Fruit fly (Drosophila melanogaster) S2 (cell line): ENCODE measurements around the gene CG16959.

Source experiments
- CG8478 ChIP-seq: fragments of >200 bp; optimal IDR thresholded peaks from 2 replicates; lab custom pipeline; 2018
- CTCF ChIP-seq, 2 experiments: fragments of >200 bp; optimal IDR thresholded peaks; 2 replicates each; lab custom pipeline; 2018

CG16959 gene

DNA sequence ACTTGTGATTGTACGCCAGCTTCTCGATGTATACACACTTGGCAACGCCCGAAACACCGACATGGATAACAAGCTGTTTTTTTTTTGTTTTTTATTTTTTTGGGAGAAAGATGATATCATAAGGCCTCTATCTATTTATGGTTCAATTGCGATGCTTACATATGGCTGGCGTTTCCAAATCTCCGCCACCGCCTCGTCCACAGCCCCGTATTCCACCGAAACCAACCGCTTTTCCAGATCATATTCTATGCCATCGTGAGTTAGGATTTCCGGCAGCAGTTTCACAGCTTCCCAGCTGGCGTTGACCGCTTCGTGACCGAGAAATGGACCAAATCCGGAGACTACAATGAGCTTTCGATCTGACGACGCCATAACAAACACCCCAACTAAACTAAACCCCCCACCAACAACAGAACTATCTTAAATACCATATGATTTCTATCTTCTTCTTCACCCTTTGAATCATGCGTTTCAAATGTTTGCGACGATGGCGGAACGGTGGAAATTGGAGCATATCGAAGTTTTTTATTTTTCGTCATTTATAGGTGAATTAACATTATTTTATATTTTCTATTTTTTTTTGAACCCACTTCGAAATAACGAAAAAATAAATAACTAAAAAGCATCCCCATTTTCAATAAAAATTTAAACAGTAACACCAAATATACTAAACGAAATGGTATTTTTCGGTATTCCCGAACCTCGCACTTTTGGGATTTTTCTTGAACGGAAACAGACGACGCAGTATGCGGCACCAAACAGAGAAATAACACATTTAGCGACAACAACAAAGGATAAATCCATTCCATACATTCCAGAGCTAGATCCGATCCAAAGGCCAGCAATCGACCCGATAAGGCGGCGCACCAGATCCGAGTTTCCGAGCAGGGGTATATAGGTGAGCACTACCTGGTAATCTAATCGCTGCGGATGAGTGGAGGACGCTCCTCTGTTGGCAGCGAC, 18.8 kb upstream of the CG16959 start, which contains the start of the genes CG32147 and Pex3:
Gene CG32147, minus strand, starts transcription at position 422 of the 963 bp plus-strand sequence.
Gene Pex3, plus strand, starts transcription at position 718 of the 963 bp plus-strand sequence.
- no peak for TF ChIP-seq CG8478 (lab: Kevin White, UChicago)
- peak in 1 of 2 experiments; percentile 20 for TF ChIP-seq CTCF (optimal IDR thresholded peaks at IDR 0.05; lab: Kevin White, UChicago)

dm6 chr3L:15143108-15143507, 18.0 kb upstream of the CG16959 start:
- TF ChIP-seq CTCF (optimal IDR thresholded peaks at IDR 0.05; lab: Kevin White, UChicago) (no peak), CG8478 (lab: Kevin White, UChicago) (no peak)

dm6 chr3L:15142004-15142890, 17.1 kb upstream of the CG16959 start, which contains the start of gene Pdi:
Gene Pdi, minus strand, starts transcription at chr3L:15142840.
- no peak for TF ChIP-seq CG8478 (lab: Kevin White, UChicago)
- TF ChIP-seq CTCF (optimal IDR thresholded peaks at IDR 0.05; lab: Kevin White, UChicago), result peak; percentile 87 to 94

- TF ChIP-seq CG8478 (lab: Kevin White, UChicago) (no peak), CTCF (optimal IDR thresholded peaks at IDR 0.05; lab: Kevin White, UChicago) (no peak)
These were observed 16.2 kb upstream of the CG16959 start for dm6 chr3L:15141118-15142003.

DNA sequence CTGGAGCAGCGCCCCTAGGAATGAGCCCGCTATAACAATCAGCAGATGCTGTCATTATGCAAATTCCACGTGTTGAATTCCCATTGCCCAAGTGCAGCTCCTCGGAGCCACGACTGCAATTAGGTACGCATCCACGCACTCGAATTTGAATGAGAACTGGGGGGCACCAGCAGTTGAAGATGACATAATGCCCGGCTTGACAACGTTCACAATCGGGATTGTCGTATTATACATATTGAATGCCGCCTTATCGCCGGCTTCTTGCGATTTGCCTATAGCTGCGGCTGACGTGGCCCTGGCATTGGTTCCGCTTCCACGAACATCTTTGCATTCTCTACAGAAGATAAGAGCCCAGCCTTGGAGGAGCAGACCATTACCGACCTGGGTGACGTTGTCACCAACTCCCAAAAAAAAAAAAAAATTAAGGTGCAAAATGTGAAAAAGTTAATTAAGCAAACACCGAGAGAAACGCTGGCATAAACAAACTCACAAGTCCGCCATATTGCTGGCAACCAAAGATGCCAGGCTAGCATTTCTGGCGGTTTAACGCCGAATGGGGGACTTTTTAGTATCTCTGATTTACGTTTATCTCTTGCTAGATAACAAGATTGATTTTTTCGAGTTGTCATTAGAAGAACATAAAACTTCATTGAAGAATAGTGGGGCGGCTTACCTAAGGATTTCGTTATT, 15.3 kb upstream of the CG16959 start:
- TF ChIP-seq CG8478 (lab: Kevin White, UChicago), result no peak
- TF ChIP-seq CTCF (optimal IDR thresholded peaks at IDR 0.05; lab: Kevin White, UChicago), result no peak

- TF ChIP-seq CG8478 (lab: Kevin White, UChicago) (no peak), CTCF (optimal IDR thresholded peaks at IDR 0.05; lab: Kevin White, UChicago) (no peak)
These were observed 12.7 kb upstream of the CG16959 start for dm6 chr3L:15137790-15138189.

dm6 chr3L:15136659-15137572, 11.8 kb upstream of the CG16959 start, which contains the start of gene CG12316:
Gene CG12316, minus strand, starts transcription at chr3L:15136934.
- TF ChIP-seq CTCF (optimal IDR thresholded peaks at IDR 0.05; lab: Kevin White, UChicago) (no peak), CG8478 (lab: Kevin White, UChicago) (no peak)

DNA sequence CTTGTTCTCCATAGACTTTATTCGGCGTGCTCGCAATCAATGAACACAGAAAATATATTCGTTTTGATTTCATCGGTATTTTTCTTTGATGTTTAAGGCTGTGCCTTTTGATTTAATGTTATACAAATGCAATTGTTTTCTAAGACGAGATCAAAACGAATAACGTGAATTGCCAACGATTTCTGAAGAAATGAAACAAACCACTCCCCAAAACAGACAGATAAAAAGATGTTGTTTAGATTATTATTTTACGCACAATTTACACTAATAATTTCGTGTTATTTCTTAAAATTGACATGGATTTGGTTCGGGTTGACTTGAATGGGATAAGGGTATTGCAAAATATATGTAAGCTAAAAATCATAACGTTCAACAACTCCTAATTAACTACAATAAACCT, 6.2 kb upstream of the CG16959 start, which contains the start of gene CG13457:
Gene CG13457, minus strand, starts transcription at position 101 of the 400 bp plus-strand sequence.
- TF ChIP-seq CG8478 (lab: Kevin White, UChicago) (no peak), CTCF (optimal IDR thresholded peaks at IDR 0.05; lab: Kevin White, UChicago) (no peak)

DNA sequence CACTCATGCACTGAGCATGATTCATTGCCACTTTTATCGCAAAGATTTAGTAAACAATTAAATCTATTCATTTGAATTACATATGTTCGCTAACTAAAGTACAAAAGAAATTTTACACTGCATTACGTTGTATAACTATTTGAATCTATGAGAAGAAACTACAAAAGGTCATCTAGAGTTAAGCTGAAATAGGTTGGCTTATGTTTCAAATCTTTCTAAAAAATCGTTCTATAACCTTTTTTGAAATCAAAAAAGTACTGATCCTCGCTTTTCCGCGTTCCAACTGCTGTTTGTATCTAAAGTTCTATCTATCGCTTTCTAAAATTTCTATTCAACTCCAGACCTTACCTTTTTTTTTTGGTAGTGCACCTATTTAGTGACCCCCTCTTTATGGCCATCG, 596 bp upstream of the CG16959 start:
- TF ChIP-seq CG8478 (lab: Kevin White, UChicago) (no peak), CTCF (optimal IDR thresholded peaks at IDR 0.05; lab: Kevin White, UChicago) (no peak)

DNA sequence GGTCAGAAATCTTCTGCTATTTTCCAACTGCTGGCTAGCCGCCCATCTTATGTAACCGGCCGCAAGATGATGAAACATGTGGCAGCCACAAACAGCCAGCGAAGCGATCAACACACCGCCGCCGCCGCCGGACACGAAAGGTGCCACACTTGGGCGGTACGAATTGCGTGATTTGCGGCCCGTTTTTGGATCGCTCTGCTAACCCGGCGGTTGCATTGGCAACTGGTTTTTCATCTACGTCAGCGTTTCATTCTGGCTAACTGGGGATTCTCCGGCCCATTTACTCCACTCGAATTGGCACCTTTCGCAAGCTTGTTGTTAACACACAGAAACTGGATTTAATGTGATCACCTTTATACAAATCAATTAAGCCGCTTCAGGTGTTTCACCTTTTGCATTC, 1.4 kb downstream of the CG16959 start:
- TF ChIP-seq CTCF (optimal IDR thresholded peaks at IDR 0.05; lab: Kevin White, UChicago) (no peak), CG8478 (lab: Kevin White, UChicago) (no peak)

DNA sequence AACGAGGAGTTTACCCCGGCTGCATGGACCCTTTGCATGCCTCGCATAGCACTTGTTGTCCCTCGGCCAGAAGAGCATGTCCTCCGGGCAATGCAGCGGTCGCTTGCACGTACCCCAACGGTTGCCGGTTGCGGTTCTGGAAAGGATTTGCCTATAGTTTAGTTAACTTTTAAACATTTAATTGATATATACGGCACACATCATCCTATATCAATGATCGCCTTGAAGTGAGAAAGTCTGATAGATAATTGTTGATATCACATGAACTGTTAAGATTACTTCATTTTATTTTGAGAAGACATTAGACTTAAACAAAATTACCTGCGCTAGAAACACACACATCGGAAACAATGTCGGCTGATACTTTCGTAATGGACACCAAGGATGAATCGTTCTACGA, 3.8 kb downstream of the CG16959 start, which contains the start of gene CG32847:
Gene CG32847, plus strand, starts transcription at position 301 of the 400 bp plus-strand sequence.
- TF ChIP-seq CG8478 (lab: Kevin White, UChicago) (no peak), CTCF (optimal IDR thresholded peaks at IDR 0.05; lab: Kevin White, UChicago) (no peak)

DNA sequence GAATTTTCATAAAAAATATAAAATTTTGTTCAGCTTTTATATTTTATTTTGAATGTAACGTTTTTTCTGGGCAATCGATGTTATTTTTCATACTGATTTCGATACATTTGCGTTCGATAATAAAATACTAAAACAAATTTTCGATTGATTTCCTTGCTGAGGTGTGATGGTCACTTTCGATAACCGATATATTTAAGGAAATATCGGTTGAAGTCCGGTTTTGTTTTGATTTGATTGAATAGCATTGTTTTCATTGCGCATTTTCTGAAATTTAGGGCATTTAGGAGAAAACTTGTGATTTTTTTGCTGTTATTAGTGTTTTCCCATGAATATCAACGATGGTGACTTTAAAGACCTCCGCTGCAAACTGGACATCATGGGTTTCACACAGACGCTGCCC, 8.6 kb downstream of the CG16959 start, which contains the start of gene Cep135:
Gene Cep135, plus strand, starts transcription at position 202 of the 400 bp plus-strand sequence.
- TF ChIP-seq CG8478 (lab: Kevin White, UChicago) (no peak), CTCF (optimal IDR thresholded peaks at IDR 0.05; lab: Kevin White, UChicago) (no peak)
